Worm (Caenorhabditis elegans): ENCODE results near the gene exos-9.
A peak's percentile ranks its signal among the peaks of the same experiment; 100 is the strongest.

The exos-9 gene

DNA sequence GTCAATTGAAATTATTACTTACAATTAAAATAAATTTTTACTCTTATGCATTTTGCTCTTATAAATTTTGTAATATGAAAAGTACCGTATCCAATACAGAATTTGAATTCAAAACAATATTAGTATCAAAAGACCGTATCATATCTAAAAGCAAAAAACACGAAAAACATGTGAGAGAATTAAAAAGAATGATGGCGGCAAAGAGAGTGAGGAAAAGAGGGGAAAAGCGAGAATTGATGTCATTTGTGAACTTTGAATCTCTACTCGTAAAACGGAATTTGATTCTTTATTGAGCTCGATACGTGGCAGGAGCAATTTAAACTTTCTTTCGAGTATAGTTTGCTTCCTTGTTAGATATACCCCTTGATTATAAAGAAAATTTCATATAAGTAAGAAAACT, 43.3 kb downstream of the exos-9 start:
- no peak for TF ChIP-seq ceh-27 (GFP tag; optimal IDR thresholded peaks at IDR 0.05)
- peak; percentile 4; the same call in 1 of the 2 replicates for TF ChIP-seq hmg-1.2 (GFP tag; IDR thresholded peaks at IDR 0.05)
- TF ChIP-seq lin-26 (GFP tag; IDR thresholded peaks at IDR 0.05), result 0 out of 2 replicates have a peak, but pooled peaks have one; percentile 23

DNA sequence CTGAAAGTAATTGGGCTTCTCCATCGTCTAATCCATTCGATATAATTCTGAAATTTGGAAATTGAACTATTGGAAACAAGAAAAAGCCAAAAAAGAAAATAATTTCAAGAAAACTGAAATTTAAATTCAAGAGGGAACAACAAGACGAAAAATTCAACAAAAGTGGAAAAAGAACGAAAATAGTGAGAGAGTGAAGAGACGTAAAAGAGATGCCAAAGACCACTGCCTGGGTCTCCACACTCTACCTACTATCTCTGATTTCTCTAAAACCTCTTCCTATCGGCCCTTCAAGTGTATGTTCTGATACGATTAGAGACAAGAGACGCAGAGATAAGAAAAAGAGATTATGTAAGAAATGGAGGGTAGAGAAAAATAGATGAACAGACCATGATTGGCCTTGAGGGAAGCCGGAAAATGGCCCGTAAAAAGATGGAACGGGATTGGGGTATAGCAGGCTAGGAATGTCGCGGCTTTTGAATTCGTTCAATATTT, 44.1 kb downstream of the exos-9 start, which contains the start of gene ogt-1:
ogt-1 (minus strand) TSS at position 51 of the 492 bp plus-strand sequence.
- TF ChIP-seq lin-54 (GFP tag; optimal IDR thresholded peaks at IDR 0.05) (peak; percentile 55), cebp-1 (GFP tag; IDR thresholded peaks at IDR 0.05) (no peak), cebp-1 (tag; optimal IDR thresholded peaks at IDR 0.05) (peak; percentile 67), sea-2 (GFP tag; IDR thresholded peaks at IDR 0.05) (no peak), nhr-80 (tag; optimal IDR thresholded peaks at IDR 0.05) (peak; percentile 4), atf-7 (tag; optimal IDR thresholded peaks at IDR 0.05) (peak; percentile 75), repo-1 (tag; optimal IDR thresholded peaks at IDR 0.05) (peak; percentile 4), hmg-1.2 (GFP tag; IDR thresholded peaks at IDR 0.05) (peak; percentile 89), him-1 (tag; optimal IDR thresholded peaks at IDR 0.05) (no peak), mxl-1 (tag; optimal IDR thresholded peaks at IDR 0.05) (no peak), nhr-90 (tag; optimal IDR thresholded peaks at IDR 0.05) (no peak), snpc-4 (GFP tag; optimal IDR thresholded peaks at IDR 0.05) (no peak), snpc-4 (tag; optimal IDR thresholded peaks at IDR 0.05) (peak in 2 of 4 experiments; percentile 56 to 69), attf-5 (GFP tag; optimal IDR thresholded peaks at IDR 0.05) (peak; percentile 44), aptf-2 (GFP tag; conservative IDR thresholded peaks at IDR 0.05) (peak; percentile 59), F10E7.11 (tag; optimal IDR thresholded peaks at IDR 0.05) (no peak), K12H6.12 (tag; optimal IDR thresholded peaks at IDR 0.05) (peak; percentile 63), K11D2.4 (GFP tag; IDR thresholded peaks at IDR 0.05) (peak; percentile 58; the same call in 1 of the 2 replicates), ekl-4 (GFP tag; IDR thresholded peaks at IDR 0.05) (peak; percentile 69), Y53G8AR.9 (GFP tag; conservative IDR thresholded peaks at IDR 0.05) (0 out of 2 replicates have a peak, but pooled peaks have one; percentile 48), snpc-3.4 (tag; optimal IDR thresholded peaks at IDR 0.05) (peak; percentile 64), F22D6.2 (tag; optimal IDR thresholded peaks at IDR 0.05) (no peak), athp-1 (tag; optimal IDR thresholded peaks at IDR 0.05) (peak; percentile 13), ztf-26 (tag; optimal IDR thresholded peaks at IDR 0.05) (peak; percentile 59), unc-62 (GFP tag; optimal IDR thresholded peaks at IDR 0.05) (peak; percentile 28), tbp1 (GFP tag; optimal IDR thresholded peaks at IDR 0.05) (peak; percentile 52), madf-10 (tag; optimal IDR thresholded peaks at IDR 0.05) (peak; percentile 5), egl-44 (GFP tag; IDR thresholded peaks at IDR 0.05) (no peak), pbrm-1 (GFP tag; IDR thresholded peaks at IDR 0.05) (peak; percentile 42; the same call in 1 of the 2 replicates), chd-7 (tag; optimal IDR thresholded peaks at IDR 0.05) (peak; percentile 25), B0336.3 (GFP tag; IDR thresholded peaks at IDR 0.05) (0 out of 2 replicates have a peak, but pooled peaks have one; percentile 38), gei-17 (GFP tag; optimal IDR thresholded peaks at IDR 0.05) (peak; percentile 32), tbx-9 (tag; optimal IDR thresholded peaks at IDR 0.05; ENCODE audit: borderline replicate concordance) (no peak), lin-35 (GFP tag; optimal IDR thresholded peaks at IDR 0.05) (peak in 1 of 3 experiments; percentile 71), dox-1 (GFP tag; IDR thresholded peaks at IDR 0.05) (peak; percentile 65), mcd-1 (GFP tag; IDR thresholded peaks at IDR 0.05) (peak; percentile 43), ceh-100 (GFP tag; IDR thresholded peaks at IDR 0.05) (no peak), aptf-3 (GFP tag; IDR thresholded peaks at IDR 0.05) (no peak), ceh-27 (GFP tag; optimal IDR thresholded peaks at IDR 0.05) (peak; percentile 76), lin-40 (tag; optimal IDR thresholded peaks at IDR 0.05) (peak; percentile 84), attf-3 (GFP tag; conservative IDR thresholded peaks at IDR 0.05) (no peak), let-607 (tag; optimal IDR thresholded peaks at IDR 0.05) (peak in 1 of 2 experiments; percentile 2), ZK185.1 (tag; optimal IDR thresholded peaks at IDR 0.05; ENCODE audit: poor library complexity, severe bottlenecking) (peak; percentile 32), nfyb-1 (GFP tag; IDR thresholded peaks at IDR 0.05) (peak; percentile 57), hsf-1 (GFP tag; IDR thresholded peaks at IDR 0.05) (0 out of 2 replicates have a peak, but pooled peaks have one; percentile 6)
